Fruit fly (Drosophila melanogaster) ovary, adult (tissue): ENCODE data around the gene hzg.

Experiments used
- CG17801 ChIP-seq: fragments of 200-800 bp; optimal IDR thresholded peaks from 2 replicates; lab custom pipeline; 2019; ENCODE audit warnings: missing biosample characterization, mild to moderate bottlenecking, missing genetic modification characterization, moderate library complexity; ENCODE audit not compliant: partially characterized antibody

The hzg gene

dm6 chr3L:16026065-16026789, 21.7 kb upstream of the hzg start:
- TF ChIP-seq CG17801 (GFP tag; lab: Kevin White, UChicago) = no peak

DNA sequence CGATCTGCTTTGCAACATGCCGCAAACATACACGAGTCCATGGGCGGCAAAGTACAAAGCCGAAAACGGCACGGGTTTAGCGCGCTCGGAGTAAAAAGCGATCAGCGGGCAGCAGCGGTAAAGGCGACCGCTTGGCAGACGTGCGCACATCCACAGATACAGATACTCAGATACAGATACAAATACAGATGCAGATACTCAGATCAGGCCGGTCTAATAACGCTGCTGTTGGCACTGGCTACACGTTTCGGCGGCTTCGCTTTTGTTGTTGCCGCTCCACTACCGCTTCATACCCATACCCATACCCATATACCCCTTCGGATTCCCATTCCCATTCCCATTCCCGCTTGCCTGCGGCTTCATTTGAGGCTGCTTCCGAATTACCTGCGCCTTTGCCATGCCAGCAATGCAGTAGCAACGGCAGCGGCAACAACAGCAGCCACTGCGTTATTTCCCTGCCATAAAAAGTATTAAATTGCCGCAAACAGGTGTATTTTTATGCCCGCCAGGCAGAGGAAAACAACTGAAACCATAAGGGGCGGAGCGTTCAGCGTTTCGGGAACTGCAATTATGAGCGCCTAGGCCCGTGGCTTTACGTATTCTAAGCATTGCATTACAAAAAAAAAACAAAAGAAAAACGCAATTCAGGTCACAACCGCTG, 20.6 kb upstream of the hzg start:
- no peak for TF ChIP-seq CG17801 (GFP tag; lab: Kevin White, UChicago)

- no peak for TF ChIP-seq CG17801 (GFP tag; lab: Kevin White, UChicago)
These were observed 19.9 kb upstream of the hzg start for dm6 chr3L:16024276-16025019.

dm6 chr3L:16023020-16023648, 18.6 kb upstream of the hzg start, which contains the start of gene Notum:
TSS of gene Notum (plus strand) at chr3L:16023480.
- TF ChIP-seq CG17801 (GFP tag; lab: Kevin White, UChicago) = no peak

DNA sequence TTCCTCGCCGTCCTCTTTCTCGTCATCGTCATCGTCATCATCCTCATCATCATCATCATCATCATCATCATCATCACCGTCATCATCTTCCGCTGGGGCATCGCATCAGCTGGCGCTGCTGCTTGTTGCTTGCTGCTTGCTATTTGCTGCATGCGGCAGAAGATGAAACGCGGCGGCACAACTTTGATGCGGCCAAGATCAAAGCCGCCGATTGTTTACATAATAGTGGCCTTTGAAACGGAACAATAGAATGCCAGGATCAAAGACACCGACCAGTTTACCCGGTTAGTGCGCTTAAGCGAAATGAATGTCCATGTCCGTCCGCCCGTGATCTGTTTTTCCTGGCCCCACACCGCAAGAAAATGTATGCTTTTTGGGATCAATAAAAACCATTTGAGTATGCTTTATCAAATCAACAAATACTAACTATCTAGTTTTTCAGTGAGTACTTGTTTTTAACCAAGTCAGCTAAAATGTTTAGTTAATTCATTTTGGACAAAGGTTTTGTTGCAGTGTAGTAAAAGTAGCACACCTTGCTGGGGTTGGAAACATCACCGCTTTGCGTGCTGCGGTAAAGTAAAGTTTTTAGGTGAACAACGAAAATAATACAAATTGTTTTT, 16.6 kb upstream of the hzg start:
- no peak for TF ChIP-seq CG17801 (GFP tag; lab: Kevin White, UChicago)

- no peak for TF ChIP-seq CG17801 (GFP tag; lab: Kevin White, UChicago)
These were observed 14.8 kb upstream of the hzg start for dm6 chr3L:16019144-16020006.

DNA sequence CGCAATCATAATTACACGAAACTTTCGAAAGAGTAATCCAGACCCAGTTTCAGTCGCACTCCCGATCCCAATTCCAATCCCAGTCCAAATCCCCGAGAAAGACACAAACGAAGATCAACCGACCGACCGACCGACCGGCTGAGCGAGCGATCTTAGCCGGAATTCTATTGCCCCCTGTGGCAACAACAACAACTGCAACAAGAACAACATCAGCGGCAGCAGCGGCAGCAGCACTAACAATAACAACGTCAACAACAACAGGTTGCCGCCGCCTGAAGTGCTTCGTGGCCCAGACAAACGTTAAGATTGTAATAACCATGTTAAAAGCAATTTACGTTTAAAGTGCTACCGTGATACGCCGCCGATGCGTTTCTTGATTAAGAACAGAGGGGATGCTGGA, 14.2 kb upstream of the hzg start:
- TF ChIP-seq CG17801 (GFP tag; lab: Kevin White, UChicago) = no peak

DNA sequence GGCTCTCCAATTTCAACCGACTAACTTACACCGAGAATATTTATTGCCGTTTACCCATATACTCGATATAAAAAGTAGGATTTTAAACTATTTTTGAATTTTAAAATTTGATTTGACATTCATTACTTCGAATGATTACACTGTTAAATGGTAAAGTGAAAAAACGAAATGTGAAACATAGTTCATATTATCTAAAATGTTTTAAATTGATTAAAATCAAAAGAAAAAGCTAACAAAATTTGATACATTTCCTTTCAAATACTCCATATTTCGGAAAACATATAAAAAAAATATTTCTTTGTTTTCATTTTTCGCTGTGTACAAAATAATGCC, 13.7 kb upstream of the hzg start:
- no peak for TF ChIP-seq CG17801 (GFP tag; lab: Kevin White, UChicago)

- TF ChIP-seq CG17801 (GFP tag; lab: Kevin White, UChicago) = no peak
These were observed 13.2 kb upstream of the hzg start for dm6 chr3L:16017528-16018250.

DNA sequence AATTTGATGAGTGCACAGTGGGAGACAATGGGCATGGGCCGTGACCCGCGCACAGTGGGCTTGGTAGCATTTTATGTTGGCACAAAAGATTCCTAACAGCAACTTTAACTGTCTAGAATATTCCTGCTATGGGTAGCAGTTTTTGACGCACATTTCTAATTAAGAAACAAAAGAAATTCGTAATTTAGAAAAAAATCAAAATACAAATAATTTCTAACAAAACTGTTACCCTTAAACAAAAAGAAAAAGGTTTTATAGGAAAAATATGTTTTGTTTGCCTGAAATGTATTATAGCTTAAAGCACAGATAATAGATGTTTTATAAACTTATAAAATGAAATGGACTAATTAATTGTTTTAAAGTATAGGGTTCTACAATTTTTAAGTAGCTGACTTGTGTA, 12.4 kb upstream of the hzg start:
- no peak for TF ChIP-seq CG17801 (GFP tag; lab: Kevin White, UChicago)

DNA sequence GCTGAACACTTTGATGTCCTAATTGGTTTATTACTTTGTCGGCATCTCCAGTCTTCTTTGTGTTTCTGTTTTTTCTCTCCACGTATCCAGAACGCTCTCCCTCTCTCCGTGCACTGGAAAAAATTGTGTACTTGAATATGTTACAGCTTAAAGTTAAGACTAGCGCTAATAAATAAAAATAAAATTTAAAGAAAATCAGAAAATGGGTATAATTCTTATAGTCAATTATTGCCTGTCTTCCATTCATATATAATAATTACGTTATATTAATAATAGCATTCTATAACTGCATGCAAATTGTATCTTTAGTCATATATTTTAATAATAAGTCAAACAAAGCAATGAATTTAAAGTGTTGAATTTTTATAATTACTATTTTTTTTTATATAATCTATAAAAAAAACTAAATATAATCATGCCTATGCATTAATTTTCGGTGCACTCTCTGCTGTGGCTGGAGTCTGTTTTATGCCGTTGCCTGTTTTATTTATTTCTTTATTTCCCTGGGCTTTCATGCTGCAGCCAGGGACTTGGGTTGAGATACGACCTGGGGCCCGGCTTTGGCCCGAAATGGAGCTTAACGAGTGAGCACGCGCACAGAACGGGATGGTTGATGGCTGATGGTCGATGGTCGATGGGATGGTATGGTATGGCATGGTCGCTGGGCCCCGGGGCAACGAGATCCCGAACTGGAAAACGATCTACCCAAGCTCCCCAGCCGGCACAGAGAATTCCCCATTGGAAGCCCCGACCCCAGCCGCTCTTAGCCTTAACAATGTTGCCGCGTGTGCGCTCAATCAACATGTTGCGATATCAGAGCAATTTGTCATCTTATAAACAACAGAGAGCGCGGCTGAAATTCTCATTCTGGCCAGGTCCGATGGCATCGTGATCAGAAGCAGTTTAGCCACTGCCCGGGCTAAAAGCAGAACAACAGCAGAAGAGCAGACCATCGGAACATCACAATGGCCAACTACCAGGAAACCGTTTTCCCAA, 11.5 kb upstream of the hzg start:
- no peak for TF ChIP-seq CG17801 (GFP tag; lab: Kevin White, UChicago)

DNA sequence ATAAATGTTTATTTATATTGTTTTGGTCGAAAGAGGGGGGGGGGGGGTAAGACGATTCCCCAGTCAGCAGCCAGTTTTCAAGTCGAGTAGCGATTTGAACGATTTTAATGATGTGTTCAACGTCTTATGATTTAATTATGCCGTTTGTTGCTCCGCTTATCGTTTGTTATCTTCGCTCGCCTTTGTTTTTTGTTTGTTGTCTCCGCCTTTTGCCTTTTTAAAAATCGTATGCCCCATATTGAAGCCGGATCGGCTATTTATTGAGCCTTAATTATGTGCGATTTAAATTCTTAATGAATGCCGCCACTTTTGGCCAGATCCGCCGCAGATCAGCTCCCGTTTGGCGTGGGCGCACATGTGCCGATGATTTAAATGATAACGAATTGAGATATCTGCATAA, 10.0 kb upstream of the hzg start:
- no peak for TF ChIP-seq CG17801 (GFP tag; lab: Kevin White, UChicago)
